Fruit fly (Drosophila melanogaster): ENCODE measurements around the gene CG44153.

The CG44153 gene

DNA sequence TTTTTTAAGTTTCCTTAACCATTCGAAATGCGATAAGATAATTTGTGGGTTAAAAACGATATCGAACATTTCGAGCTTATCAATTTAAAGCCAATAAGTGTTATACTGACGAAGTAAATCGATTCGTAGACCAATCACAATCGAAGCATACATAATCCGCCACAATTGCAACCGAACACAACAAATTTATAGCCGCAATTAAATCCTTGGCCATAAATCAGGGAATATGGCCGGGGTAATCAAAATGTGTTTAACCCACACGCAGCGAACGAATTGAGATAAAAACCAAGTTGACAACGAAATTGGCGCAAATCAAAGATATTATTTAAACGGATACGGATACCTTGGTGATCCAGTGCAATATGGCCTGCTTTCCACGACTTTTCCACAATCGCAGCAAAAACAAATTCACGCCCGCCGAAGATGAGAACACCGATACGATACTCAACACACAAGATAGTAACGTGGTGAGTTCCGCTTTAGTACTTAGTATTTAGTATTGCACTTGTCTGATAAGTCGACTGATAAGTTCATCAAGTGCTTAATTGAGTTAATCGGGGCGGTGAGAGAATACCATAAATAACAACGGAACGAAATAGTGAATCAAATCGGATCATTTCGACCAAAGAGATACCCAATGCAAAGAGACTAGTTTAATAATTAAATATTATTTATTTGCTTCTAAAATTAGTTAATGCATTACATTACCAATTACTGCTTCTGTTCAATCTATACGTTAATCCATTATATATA lies 33.2 kb downstream of the CG44153 start (continued):
- TF ChIP-seq CTCF (GFP tag; optimal IDR thresholded peaks at IDR 0.05): peak; percentile 21

DNA sequence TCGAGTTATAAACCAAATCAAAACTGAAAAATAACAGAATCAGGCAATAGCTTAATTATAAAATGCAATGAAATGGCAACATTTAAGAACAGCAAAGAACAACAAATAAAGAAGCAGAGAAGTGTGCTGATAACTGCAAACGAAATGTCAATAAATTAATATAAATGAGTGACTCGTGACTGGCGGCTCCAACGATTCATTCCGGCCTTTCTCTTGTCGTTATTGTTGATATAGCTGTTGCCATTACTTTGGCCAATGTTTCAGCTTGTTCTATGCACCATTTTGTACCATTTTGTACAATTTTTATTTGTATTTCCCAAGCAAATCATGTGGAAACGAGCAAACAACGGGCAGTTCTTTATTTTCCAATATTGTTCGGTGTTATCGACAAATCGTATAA lies 34.5 kb downstream of the CG44153 start:
- no peak for TF ChIP-seq ash1 (GFP tag; optimal IDR thresholded peaks at IDR 0.05)
- TF ChIP-seq Ets65A (GFP tag): peak; percentile 58

dm6 chr2L:10144236-10144953 lies 35.7 kb downstream of the CG44153 start, which contains the start of gene CG4839:
CG4839 (plus strand) TSS chr2L:10144776.
- TF ChIP-seq klu (GFP tag; IDR thresholded peaks at IDR 0.05) (no peak), CG1647 (GFP tag; optimal IDR thresholded peaks at IDR 0.05) (no peak), usp (GFP tag; optimal IDR thresholded peaks at IDR 0.05) (no peak), CG11695 (GFP tag; IDR thresholded peaks at IDR 0.05) (no peak), Lim3 (GFP tag; IDR thresholded peaks at IDR 0.05) (no peak), CoRest (tag; optimal IDR thresholded peaks at IDR 0.05) (no peak), unpg (GFP tag; optimal IDR thresholded peaks at IDR 0.05) (no peak), CG11247 (GFP tag; IDR thresholded peaks at IDR 0.05) (no peak), lbe (GFP tag; optimal IDR thresholded peaks at IDR 0.05) (no peak), ems (GFP tag; optimal IDR thresholded peaks at IDR 0.05) (no peak), vvl (GFP tag; IDR thresholded peaks at IDR 0.05) (no peak), Six4 (GFP tag; optimal IDR thresholded peaks at IDR 0.05) (no peak), CG10321 (GFP tag; IDR thresholded peaks at IDR 0.05) (no peak), ranshi (GFP tag; IDR thresholded peaks at IDR 0.05) (no peak), CG13296 (GFP tag; optimal IDR thresholded peaks at IDR 0.05) (no peak), sc (optimal IDR thresholded peaks at IDR 0.05) (no peak), sc (GFP tag; optimal IDR thresholded peaks at IDR 0.05) (no peak), HLH54F (GFP tag; optimal IDR thresholded peaks at IDR 0.05) (no peak), CG7357 (GFP tag; IDR thresholded peaks at IDR 0.05) (no peak), BtbVII (GFP tag; optimal IDR thresholded peaks at IDR 0.05) (peak; percentile 75), CG1602 (GFP tag; optimal IDR thresholded peaks at IDR 0.05) (no peak), cas (GFP tag; IDR thresholded peaks at IDR 0.05) (0 out of 2 replicates have a peak, but pooled peaks have one; percentile 26), CG2120 (GFP tag; optimal IDR thresholded peaks at IDR 0.05) (peak; percentile 35), MESR4 (GFP tag; optimal IDR thresholded peaks at IDR 0.05) (no peak), CG11723 (GFP tag; optimal IDR thresholded peaks at IDR 0.05) (no peak), Mrtf (GFP tag; IDR thresholded peaks at IDR 0.05) (no peak), Adf1 (GFP tag; IDR thresholded peaks at IDR 0.05) (peak; percentile 94), Dad (GFP tag; optimal IDR thresholded peaks at IDR 0.05) (no peak), Dek (tag; optimal IDR thresholded peaks at IDR 0.05) (no peak), HmgZ (tag; optimal IDR thresholded peaks at IDR 0.05) (peak; percentile 3), CG12391 (tag; optimal IDR thresholded peaks at IDR 0.05) (no peak), Xrp1 (GFP tag; IDR thresholded peaks at IDR 0.05) (no peak), CG33557 (GFP tag; optimal IDR thresholded peaks at IDR 0.05) (no peak), pho (GFP tag; optimal IDR thresholded peaks at IDR 0.05) (no peak), TFAM (GFP tag; optimal IDR thresholded peaks at IDR 0.05) (no peak), wdn (GFP tag; IDR thresholded peaks at IDR 0.05) (no peak), salm (tag; optimal IDR thresholded peaks at IDR 0.05) (no peak), CG3847 (GFP tag; IDR thresholded peaks at IDR 0.05) (no peak), Oaz (GFP tag; IDR thresholded peaks at IDR 0.05) (no peak), CG31224 (GFP tag; IDR thresholded peaks at IDR 0.05) (no peak), CG13624 (GFP tag; optimal IDR thresholded peaks at IDR 0.05) (no peak), CG13123 (GFP tag; optimal IDR thresholded peaks at IDR 0.05) (no peak), CHES-1-like (GFP tag; optimal IDR thresholded peaks at IDR 0.05) (no peak), CG7839 (tag; optimal IDR thresholded peaks at IDR 0.05) (peak; percentile 13), oc (tag; optimal IDR thresholded peaks at IDR 0.05) (no peak)

Measured in whole organism, embryonic.